Comparison of ENCODE assay signal across 2 fruit fly cellular contexts in genomic region chr3R:7000693-7001187, dm6.
A peak's percentile ranks its signal among the peaks of the same experiment; 100 is the strongest.
TF ChIP-seq lines count a peak whose summit lies in the region.

No protein-coding gene starts in this region.

TF ChIP-seq in whole organism, embryonic, 481 proteins besides CTCF, POLR2A, EP300 and RAD21 (continued from another document and continues in another):
- peak; percentile 87 for TF ChIP-seq D (optimal IDR thresholded peaks at IDR 0.05; lab: Kevin White, UChicago)
- TF ChIP-seq D (GFP tag; optimal IDR thresholded peaks at IDR 0.05; lab: Kevin White, UChicago), result no peak
- TF ChIP-seq MESR4 (GFP tag; optimal IDR thresholded peaks at IDR 0.05; lab: Kevin White, UChicago), result no peak
- TF ChIP-seq CG6689 (GFP tag; IDR thresholded peaks at IDR 0.05; lab: Robert Waterston, UW), result no peak
- no peak for TF ChIP-seq tup (GFP tag; optimal IDR thresholded peaks at IDR 0.05; lab: Kevin White, UChicago)
- no peak for TF ChIP-seq CG10565 (GFP tag; optimal IDR thresholded peaks at IDR 0.05; lab: Kevin White, UChicago)
- TF ChIP-seq Antp (GFP tag; optimal IDR thresholded peaks at IDR 0.05; lab: Kevin White, UChicago), result peak; percentile 57
- peak; percentile 97 for TF ChIP-seq CG8478 (optimal IDR thresholded peaks at IDR 0.05; lab: Kevin White, UChicago)
- TF ChIP-seq lbe (GFP tag; optimal IDR thresholded peaks at IDR 0.05; lab: Kevin White, UChicago), result no peak
- peak; percentile 8 for TF ChIP-seq CG13624 (GFP tag; optimal IDR thresholded peaks at IDR 0.05; lab: Kevin White, UChicago)
- TF ChIP-seq CG9609 (GFP tag; optimal IDR thresholded peaks at IDR 0.05; lab: Kevin White, UChicago), result no peak
- TF ChIP-seq lola (GFP tag; optimal IDR thresholded peaks at IDR 0.05; lab: Kevin White, UChicago), result no peak
- TF ChIP-seq CG8089 (GFP tag; optimal IDR thresholded peaks at IDR 0.05; lab: Kevin White, UChicago), result no peak
- no peak for TF ChIP-seq CG6175 (GFP tag; IDR thresholded peaks at IDR 0.05; lab: Robert Waterston, UW)
- peak; percentile 72 for TF ChIP-seq sna (GFP tag; IDR thresholded peaks at IDR 0.05; lab: Robert Waterston, UW; ENCODE audit: partially characterized antibody)
- TF ChIP-seq pan (optimal IDR thresholded peaks at IDR 0.05; lab: Kevin White, UChicago), result no peak
- no peak for TF ChIP-seq pan (GFP tag; optimal IDR thresholded peaks at IDR 0.05 in 1 of 2, IDR thresholded peaks at IDR 0.05 in 1 of 2)
- no peak for TF ChIP-seq CG31365 (tag; optimal IDR thresholded peaks at IDR 0.05; lab: Kevin White, UChicago)
- TF ChIP-seq Abd-B (GFP tag; optimal IDR thresholded peaks at IDR 0.05; lab: Kevin White, UChicago), result peak; percentile 66
- no peak for TF ChIP-seq nerfin-2 (GFP tag; IDR thresholded peaks at IDR 0.05; lab: Robert Waterston, UW; ENCODE audit: partially characterized antibody)
- no peak for TF ChIP-seq CG7357 (GFP tag; IDR thresholded peaks at IDR 0.05; lab: Robert Waterston, UW)
- no peak for TF ChIP-seq CG13123 (GFP tag; optimal IDR thresholded peaks at IDR 0.05; lab: Kevin White, UChicago)
- TF ChIP-seq CG18764 (GFP tag; optimal IDR thresholded peaks at IDR 0.05; lab: Kevin White, UChicago), result no peak
- no peak for TF ChIP-seq CG10147 (GFP tag; optimal IDR thresholded peaks at IDR 0.05; lab: Kevin White, UChicago)
- no peak for TF ChIP-seq CG18599 (GFP tag; optimal IDR thresholded peaks at IDR 0.05; lab: Kevin White, UChicago)
- no peak for TF ChIP-seq CG4328 (GFP tag; optimal IDR thresholded peaks at IDR 0.05; lab: Kevin White, UChicago)
- TF ChIP-seq trh (GFP tag; optimal IDR thresholded peaks at IDR 0.05; lab: Kevin White, UChicago), result no peak
- TF ChIP-seq CG33213 (GFP tag; optimal IDR thresholded peaks at IDR 0.05; lab: Kevin White, UChicago), result no peak
- TF ChIP-seq trem (tag; optimal IDR thresholded peaks at IDR 0.05; lab: Kevin White, UChicago), result no peak
- TF ChIP-seq cato (GFP tag; optimal IDR thresholded peaks at IDR 0.05; lab: Kevin White, UChicago; ENCODE audit: borderline replicate concordance), result no peak
- no peak for TF ChIP-seq CG11093 (GFP tag; IDR thresholded peaks at IDR 0.05; lab: Robert Waterston, UW)
- TF ChIP-seq CG8290 (GFP tag; optimal IDR thresholded peaks at IDR 0.05; lab: Kevin White, UChicago), result no peak
- TF ChIP-seq CG8290 (tag; optimal IDR thresholded peaks at IDR 0.05; lab: Kevin White, UChicago), result peak in 1 of 2 experiments; percentile 3
- no peak for TF ChIP-seq bcd (GFP tag; optimal IDR thresholded peaks at IDR 0.05; lab: Kevin White, UChicago)
- no peak for TF ChIP-seq BEAF-32 (GFP tag; optimal IDR thresholded peaks at IDR 0.05; lab: Kevin White, UChicago)
- peak; percentile 94 for TF ChIP-seq cad (GFP tag; optimal IDR thresholded peaks at IDR 0.05; lab: Kevin White, UChicago)
- no peak for TF ChIP-seq Ets65A (GFP tag; lab: Kevin White, UChicago)
- peak; percentile 97 for TF ChIP-seq Nf-YC (tag; optimal IDR thresholded peaks at IDR 0.05; lab: Kevin White, UChicago)
- TF ChIP-seq gt (GFP tag; IDR thresholded peaks at IDR 0.05; lab: Robert Waterston, UW), result no peak
- no peak for TF ChIP-seq CG2889 (GFP tag; IDR thresholded peaks at IDR 0.05; lab: Robert Waterston, UW)
- no peak for TF ChIP-seq CG9876 (GFP tag; optimal IDR thresholded peaks at IDR 0.05; lab: Kevin White, UChicago)
- TF ChIP-seq CG14050 (GFP tag; IDR thresholded peaks at IDR 0.05; lab: Robert Waterston, UW), result no peak
- no peak for TF ChIP-seq Chrac-16 (GFP tag; optimal IDR thresholded peaks at IDR 0.05; lab: Kevin White, UChicago)
- TF ChIP-seq dm (GFP tag; optimal IDR thresholded peaks at IDR 0.05; lab: Kevin White, UChicago), result no peak
- no peak for TF ChIP-seq CG13775 (GFP tag; optimal IDR thresholded peaks at IDR 0.05; lab: Kevin White, UChicago)
- TF ChIP-seq pzg (GFP tag; optimal IDR thresholded peaks at IDR 0.05; lab: Kevin White, UChicago), result no peak
- TF ChIP-seq CG13894 (tag; optimal IDR thresholded peaks at IDR 0.05; lab: Kevin White, UChicago), result no peak
- TF ChIP-seq CG2202 (tag; optimal IDR thresholded peaks at IDR 0.05; lab: Kevin White, UChicago), result no peak
- no peak for TF ChIP-seq CG2120 (GFP tag; optimal IDR thresholded peaks at IDR 0.05; lab: Kevin White, UChicago)
- TF ChIP-seq gcm2 (GFP tag; optimal IDR thresholded peaks at IDR 0.05; lab: Kevin White, UChicago), result peak; percentile 22
- TF ChIP-seq Lpt (GFP tag; optimal IDR thresholded peaks at IDR 0.05; lab: Kevin White, UChicago), result no peak
- TF ChIP-seq Oli (tag; optimal IDR thresholded peaks at IDR 0.05; lab: Kevin White, UChicago), result no peak
- TF ChIP-seq exex (tag; optimal IDR thresholded peaks at IDR 0.05; lab: Kevin White, UChicago), result no peak
- peak; percentile 50; the same call in 1 of the 2 replicates for TF ChIP-seq bbx (GFP tag; IDR thresholded peaks at IDR 0.05; lab: Robert Waterston, UW; ENCODE audit: partially characterized antibody)
- no peak for TF ChIP-seq ase (GFP tag; IDR thresholded peaks at IDR 0.05; lab: Robert Waterston, UW)
- no peak for TF ChIP-seq ttk (GFP tag; IDR thresholded peaks at IDR 0.05; lab: Robert Waterston, UW)
- TF ChIP-seq gcm (GFP tag; optimal IDR thresholded peaks at IDR 0.05; lab: Kevin White, UChicago), result peak; percentile 48
- no peak for TF ChIP-seq E2f1 (GFP tag; IDR thresholded peaks at IDR 0.05; lab: Robert Waterston, UW)
- TF ChIP-seq CG11560 (tag; IDR thresholded peaks at IDR 0.05; lab: Robert Waterston, UW), result no peak
- peak; percentile 68 for TF ChIP-seq CG15479 (GFP tag; optimal IDR thresholded peaks at IDR 0.05; lab: Kevin White, UChicago)
- no peak for TF ChIP-seq CG6254 (GFP tag; optimal IDR thresholded peaks at IDR 0.05; lab: Kevin White, UChicago)
- no peak for TF ChIP-seq Ets97D (GFP tag; optimal IDR thresholded peaks at IDR 0.05; lab: Kevin White, UChicago)
- no peak for TF ChIP-seq zfh1 (GFP tag; IDR thresholded peaks at IDR 0.05; lab: Robert Waterston, UW)
- TF ChIP-seq otp (GFP tag; IDR thresholded peaks at IDR 0.05; lab: Robert Waterston, UW), result no peak
- TF ChIP-seq CG3838 (GFP tag; optimal IDR thresholded peaks at IDR 0.05; lab: Kevin White, UChicago), result no peak
- no peak for TF ChIP-seq ap (GFP tag; IDR thresholded peaks at IDR 0.05; lab: Robert Waterston, UW)
- no peak for TF ChIP-seq sisA (GFP tag; IDR thresholded peaks at IDR 0.05; lab: Robert Waterston, UW)
- TF ChIP-seq Nf-YA (GFP tag; IDR thresholded peaks at IDR 0.05; lab: Robert Waterston, UW), result no peak
- no peak for TF ChIP-seq fd96Cb (tag; optimal IDR thresholded peaks at IDR 0.05; lab: Kevin White, UChicago)
- no peak for TF ChIP-seq CG16779 (GFP tag; IDR thresholded peaks at IDR 0.05; lab: Robert Waterston, UW)

TF ChIP-seq in whole organism, prepupa, 60 proteins besides CTCF, POLR2A, EP300 and RAD21 (continued from another document):
- TF ChIP-seq Eip93F (GFP tag; optimal IDR thresholded peaks at IDR 0.05; lab: Kevin White, UChicago) (no peak), fkh (GFP tag; optimal IDR thresholded peaks at IDR 0.05; lab: Kevin White, UChicago) (peak; percentile 69), Smox (GFP tag; optimal IDR thresholded peaks at IDR 0.05; lab: Kevin White, UChicago) (no peak), CG10631 (GFP tag; optimal IDR thresholded peaks at IDR 0.05; lab: Kevin White, UChicago) (no peak), Blimp-1 (GFP tag; optimal IDR thresholded peaks at IDR 0.05; lab: Kevin White, UChicago) (no peak), net (GFP tag; optimal IDR thresholded peaks at IDR 0.05; lab: Kevin White, UChicago) (no peak), Hr39 (GFP tag; optimal IDR thresholded peaks at IDR 0.05; lab: Kevin White, UChicago) (no peak), acj6 (GFP tag; optimal IDR thresholded peaks at IDR 0.05; lab: Kevin White, UChicago) (no peak), pdm3 (GFP tag; optimal IDR thresholded peaks at IDR 0.05; lab: Kevin White, UChicago) (no peak), ss (GFP tag; optimal IDR thresholded peaks at IDR 0.05; lab: Kevin White, UChicago) (peak; percentile 28 to 40), CG6808 (GFP tag; optimal IDR thresholded peaks at IDR 0.05; lab: Kevin White, UChicago) (no peak), Ets21C (GFP tag; optimal IDR thresholded peaks at IDR 0.05; lab: Kevin White, UChicago) (no peak), CG15336 (GFP tag; IDR thresholded peaks at IDR 0.05; lab: Robert Waterston, UW) (no peak), Sox102F (GFP tag; optimal IDR thresholded peaks at IDR 0.05; lab: Kevin White, UChicago) (no peak), CG8632 (GFP tag; optimal IDR thresholded peaks at IDR 0.05; lab: Kevin White, UChicago) (no peak), esn (GFP tag; optimal IDR thresholded peaks at IDR 0.05; lab: Kevin White, UChicago) (peak; percentile 8), topi (GFP tag; optimal IDR thresholded peaks at IDR 0.05; lab: Kevin White, UChicago) (no peak), Gug (GFP tag; IDR thresholded peaks at IDR 0.05; lab: Robert Waterston, UW) (0 out of 2 replicates have a peak, but pooled peaks have one; percentile 12), fd85E (GFP tag; optimal IDR thresholded peaks at IDR 0.05; lab: Kevin White, UChicago) (no peak), CG11294 (GFP tag; IDR thresholded peaks at IDR 0.05; lab: Robert Waterston, UW) (no peak), Hr38 (GFP tag; optimal IDR thresholded peaks at IDR 0.05; lab: Kevin White, UChicago) (no peak), fd59A (GFP tag; optimal IDR thresholded peaks at IDR 0.05; lab: Kevin White, UChicago) (no peak), dac (GFP tag; optimal IDR thresholded peaks at IDR 0.05; lab: Kevin White, UChicago) (no peak), CG9139 (GFP tag; optimal IDR thresholded peaks at IDR 0.05; lab: Kevin White, UChicago) (no peak), CG6792 (GFP tag; optimal IDR thresholded peaks at IDR 0.05; lab: Kevin White, UChicago) (no peak), eg (GFP tag; IDR thresholded peaks at IDR 0.05; lab: Robert Waterston, UW) (no peak), CG32006 (GFP tag; optimal IDR thresholded peaks at IDR 0.05; lab: Kevin White, UChicago) (no peak), CG6276 (GFP tag; optimal IDR thresholded peaks at IDR 0.05; lab: Kevin White, UChicago) (no peak), achi (GFP tag; optimal IDR thresholded peaks at IDR 0.05; lab: Kevin White, UChicago) (no peak), CG11902 (GFP tag; optimal IDR thresholded peaks at IDR 0.05; lab: Kevin White, UChicago) (no peak), dsx (GFP tag; optimal IDR thresholded peaks at IDR 0.05; lab: Kevin White, UChicago; ENCODE audit: poor library complexity, severe bottlenecking) (no peak), CG8119 (GFP tag; IDR thresholded peaks at IDR 0.05; lab: Robert Waterston, UW) (no peak), CG3919 (GFP tag; optimal IDR thresholded peaks at IDR 0.05; lab: Kevin White, UChicago) (no peak), CG3032 (tag; optimal IDR thresholded peaks at IDR 0.05; lab: Kevin White, UChicago) (peak; percentile 17), Met (GFP tag; optimal IDR thresholded peaks at IDR 0.05; lab: Kevin White, UChicago) (no peak)
